Worm (Caenorhabditis elegans) whole organism, early embryonic: ENCODE results near the gene srab-21.

Source experiments
- B0310.2 ChIP-seq: sonication (generic microtip); optimal IDR thresholded peaks from 2 replicates; lab custom pipeline; 2016; ENCODE audit warnings: mild to moderate bottlenecking, missing genetic modification characterization, missing compliant biosample characterization
- ama-1 ChIP-seq: fragments of 150-350 bp; optimal IDR thresholded peaks from 2 replicates; lab custom pipeline; 2014
- ceh-36 ChIP-seq: sonication (generic microtip); optimal IDR thresholded peaks from 2 replicates; lab custom pipeline; 2016; ENCODE audit warnings: missing genetic modification characterization, inconsistent platforms, missing compliant biosample characterization
- ets-7 ChIP-seq: sonication (generic microtip); optimal IDR thresholded peaks from 2 replicates; lab custom pipeline; 2016; ENCODE audit warnings: missing genotype, missing genetic modification characterization, missing compliant biosample characterization
- flt-1 ChIP-seq: fragments of 200-800 bp; sonication (Bioruptor generic); IDR thresholded peaks from 2 replicates; pipeline ENCODE4 v1.3.6; 2022; ENCODE audit warnings: missing genetic modification characterization, missing compliant biosample characterization
- pes-1 ChIP-seq: fragments of 200-800 bp; sonication (Bioruptor generic); IDR thresholded peaks from 2 replicates; pipeline ENCODE4 v1.3.6; 2022; ENCODE audit warnings: missing genetic modification reagents, missing genetic modification characterization, missing compliant biosample characterization
- tbx-11 ChIP-seq: fragments of 200-800 bp; sonication (Bioruptor generic); IDR thresholded peaks from 2 replicates; pipeline ENCODE4 v1.3.6; 2022; ENCODE audit warnings: missing genetic modification characterization, missing compliant biosample characterization
- tbx-37 ChIP-seq: fragments of 200-800 bp; sonication (Bioruptor generic); conservative IDR thresholded peaks from 2 replicates; pipeline ENCODE4 v1.3.6; 2022; ENCODE audit warnings: missing genetic modification reagents, missing genetic modification characterization, missing compliant biosample characterization

- TF ChIP-seq ama-1 (lab: Kevin White, UChicago) (no peak), flt-1 (GFP tag; lab: Robert Waterston, UW) (no peak), tbx-11 (GFP tag; lab: Robert Waterston, UW) (no peak), B0310.2 (tag; lab: Kevin White, UChicago) (no peak), ets-7 (tag; lab: Kevin White, UChicago) (no peak), ceh-36 (tag; lab: Kevin White, UChicago) (no peak), tbx-37 (GFP tag; lab: Robert Waterston, UW) (no peak), pes-1 (GFP tag; lab: Robert Waterston, UW) (no peak)
These were observed 30.4 kb upstream of the srab-21 start for ce11 chrV:3454620-3455019.
